Worm (Caenorhabditis elegans) whole organism, L4 larva: Measurements from ENCODE around the gene poml-1.

Experiments
- F26F4.8 ChIP-seq: fragments of 200-800 bp; sonication (Bioruptor generic); conservative IDR thresholded peaks from 2 replicates; pipeline ENCODE4 v1.3.6; 2022; ENCODE audit warnings: missing genetic modification characterization, missing compliant biosample characterization
- F37D6.2 ChIP-seq: sonication (generic microtip); optimal IDR thresholded peaks from 2 replicates; lab custom pipeline; 2016; ENCODE audit warnings: mild to moderate bottlenecking, missing genetic modification characterization, missing compliant biosample characterization
- F49E8.2 ChIP-seq: sonication (generic microtip); optimal IDR thresholded peaks from 2 replicates; lab custom pipeline; 2016; ENCODE audit warnings: missing compliant biosample characterization, mild to moderate bottlenecking, missing genetic modification characterization, borderline replicate concordance
- R02D3.7 ChIP-seq: fragments of 150-350 bp; sonication (generic microtip); optimal IDR thresholded peaks from 3 replicates; lab custom pipeline; 2014; ENCODE audit warnings: missing biosample characterization, missing genetic modification characterization
- T20F7.1 ChIP-seq: fragments of 200-800 bp; sonication (Bioruptor generic); optimal IDR thresholded peaks from 2 replicates; lab custom pipeline; 2018; ENCODE audit warnings: mild to moderate bottlenecking, missing genetic modification characterization, missing compliant biosample characterization
- Y105C5A.15 ChIP-seq: fragments of 200-800 bp; sonication (Bioruptor generic); IDR thresholded peaks from 2 replicates; pipeline ENCODE4 v1.3.6; 2022; ENCODE audit warnings: missing genetic modification characterization, missing compliant biosample characterization
- Y5F2A.4 ChIP-seq: fragments of 200-800 bp; sonication (Bioruptor generic); optimal IDR thresholded peaks from 2 replicates; lab custom pipeline; 2018; ENCODE audit warnings: mild to moderate bottlenecking, missing genetic modification characterization, missing compliant biosample characterization
- ZK337.2 ChIP-seq: fragments of 200-800 bp; sonication (Bioruptor generic); IDR thresholded peaks from 2 replicates; pipeline ENCODE4 v1.3.6; 2022; ENCODE audit warnings: missing genetic modification reagents, missing genetic modification characterization, missing compliant biosample characterization
- aha-1 ChIP-seq: fragments of 150-350 bp; peaks from one replicate; lab custom pipeline; 2014; ENCODE audit warnings: missing biosample characterization, missing genetic modification characterization
- arid-1 ChIP-seq: fragments of 200-800 bp; sonication (Bioruptor generic); conservative IDR thresholded peaks from 2 replicates; pipeline ENCODE4 v1.3.6; 2022; ENCODE audit warnings: missing genetic modification reagents, missing genetic modification characterization, missing compliant biosample characterization
- ceh-28 ChIP-seq: fragments of 150-350 bp; optimal IDR thresholded peaks from 2 replicates; lab custom pipeline; 2014; ENCODE audit warnings: missing biosample characterization, missing genetic modification reagents, missing genetic modification characterization
- ceh-32 ChIP-seq: sonication (generic microtip); optimal IDR thresholded peaks from 2 replicates; lab custom pipeline; 2016; ENCODE audit warnings: mild to moderate bottlenecking, missing genetic modification characterization, missing compliant biosample characterization; ENCODE audit not compliant: poor library complexity
- ceh-44 ChIP-seq: fragments of 200-800 bp; sonication (Bioruptor generic); IDR thresholded peaks from 2 replicates; pipeline ENCODE4 v1.3.6; 2022; ENCODE audit warnings: missing genetic modification reagents, missing genetic modification characterization, missing compliant biosample characterization
- daf-16 ChIP-seq, 3 experiments: sonication (generic microtip); optimal IDR thresholded peaks; 2 replicates each; lab custom pipeline; 2016 to 2017; ENCODE audit warnings: missing genetic modification characterization in 3 of 3, missing genetic modification reagents in 3 of 3, mild to moderate bottlenecking in 2 of 3, missing compliant biosample characterization in 2 of 3, missing biosample characterization in 1 of 3, moderate library complexity in 1 of 3
- daf-8 ChIP-seq: fragments of 200-800 bp; sonication (Bioruptor generic); IDR thresholded peaks from 2 replicates; pipeline ENCODE4 v1.3.6; 2022; ENCODE audit warnings: missing genetic modification characterization, missing compliant biosample characterization
- dmd-8 ChIP-seq: fragments of 200-800 bp; sonication (Bioruptor generic); IDR thresholded peaks from 2 replicates; pipeline ENCODE4 v1.3.6; 2022; ENCODE audit warnings: missing genetic modification characterization, missing compliant biosample characterization
- dpl-1 ChIP-seq: fragments of 150-350 bp; optimal IDR thresholded peaks from 2 replicates; lab custom pipeline; 2014; ENCODE audit warnings: missing biosample characterization, missing genetic modification reagents, missing genetic modification characterization
- egl-27 ChIP-seq: sonication (generic microtip); optimal IDR thresholded peaks from 3 replicates; lab custom pipeline; 2017; ENCODE audit warnings: missing biosample characterization, missing genetic modification reagents, missing genetic modification characterization
- hmg-1.1 ChIP-seq: fragments of 200-800 bp; sonication (Bioruptor generic); IDR thresholded peaks from 2 replicates; pipeline ENCODE4 v1.3.6; 2022; ENCODE audit warnings: missing genetic modification reagents, missing genetic modification characterization, missing compliant biosample characterization
- jun-1 ChIP-seq: fragments of 150-350 bp; optimal IDR thresholded peaks from 2 replicates; lab custom pipeline; 2014; ENCODE audit warnings: missing biosample characterization, missing genetic modification reagents, missing genetic modification characterization
- lin-1 ChIP-seq: fragments of 200-800 bp; sonication (Bioruptor generic); IDR thresholded peaks from 2 replicates; pipeline ENCODE4 v1.3.6; 2022; ENCODE audit warnings: missing genetic modification reagents, missing genetic modification characterization, missing compliant biosample characterization
- lin-13 ChIP-seq: fragments of 150-350 bp; optimal IDR thresholded peaks from 2 replicates; lab custom pipeline; 2014; ENCODE audit warnings: missing biosample characterization, missing genetic modification reagents, missing genetic modification characterization
- lin-15B ChIP-seq: fragments of 150-350 bp; sonication (generic microtip); optimal IDR thresholded peaks from 3 replicates; lab custom pipeline; 2014; ENCODE audit warnings: missing biosample characterization, missing genetic modification characterization
- lin-38 ChIP-seq: fragments of 200-800 bp; sonication (Bioruptor generic); IDR thresholded peaks from 2 replicates; pipeline ENCODE4 v1.3.6; 2022; ENCODE audit warnings: missing genetic modification reagents, missing genetic modification characterization, missing compliant biosample characterization
- lin-39 ChIP-seq: fragments of 150-350 bp; optimal IDR thresholded peaks from 2 replicates; lab custom pipeline; 2014; ENCODE audit warnings: missing biosample characterization, missing genetic modification reagents, missing genetic modification characterization
- madf-9 ChIP-seq: fragments of 200-800 bp; sonication (Bioruptor generic); conservative IDR thresholded peaks from 2 replicates; pipeline ENCODE4 v1.3.6; 2022; ENCODE audit warnings: missing genetic modification reagents, missing genetic modification characterization, missing compliant biosample characterization
- mes-2 ChIP-seq: sonication (generic microtip); optimal IDR thresholded peaks from 2 replicates; lab custom pipeline; 2016; ENCODE audit warnings: missing genotype, mild to moderate bottlenecking, missing genetic modification characterization, missing compliant biosample characterization; ENCODE audit not compliant: poor library complexity, severe bottlenecking
- mxl-3 ChIP-seq: fragments of 200-800 bp; sonication (Bioruptor generic); optimal IDR thresholded peaks from 2 replicates; lab custom pipeline; 2018; ENCODE audit warnings: mild to moderate bottlenecking, missing genetic modification characterization, missing compliant biosample characterization
- nhr-102 ChIP-seq: sonication (generic microtip); optimal IDR thresholded peaks from 2 replicates; lab custom pipeline; 2016; ENCODE audit warnings: mild to moderate bottlenecking, missing genetic modification characterization, moderate library complexity, missing compliant biosample characterization
- nhr-11 ChIP-seq: fragments of 150-350 bp; optimal IDR thresholded peaks from 2 replicates; lab custom pipeline; 2014; ENCODE audit warnings: missing biosample characterization, missing genetic modification characterization
- nhr-111 ChIP-seq: fragments of 200-800 bp; sonication (Bioruptor generic); optimal IDR thresholded peaks from 2 replicates; lab custom pipeline; 2018; ENCODE audit warnings: mild to moderate bottlenecking, missing genetic modification characterization, missing compliant biosample characterization
- nhr-25 ChIP-seq: sonication (generic microtip); optimal IDR thresholded peaks from 2 replicates; lab custom pipeline; 2017; ENCODE audit warnings: missing genetic modification characterization, mild to moderate bottlenecking, missing compliant biosample characterization, antibody characterized with exemption, moderate library complexity, borderline replicate concordance; ENCODE audit not compliant: insufficient read depth
- nhr-28 ChIP-seq: fragments of 150-350 bp; optimal IDR thresholded peaks from 2 replicates; lab custom pipeline; 2014; ENCODE audit warnings: missing biosample characterization, missing genetic modification characterization
- nhr-76 ChIP-seq: fragments of 150-350 bp; optimal IDR thresholded peaks from 2 replicates; lab custom pipeline; 2014; ENCODE audit warnings: missing biosample characterization, missing genetic modification characterization
- nhr-77 ChIP-seq: fragments of 150-350 bp; optimal IDR thresholded peaks from 2 replicates; lab custom pipeline; 2014; ENCODE audit warnings: missing biosample characterization, missing genetic modification characterization
- pha-4 ChIP-seq, 2 experiments: fragments of 150-350 bp in 1 of 2; fragments of 200-800 bp in 1 of 2; sonication (Bioruptor generic) in 1 of 2; IDR thresholded peaks in 1 of 2; optimal IDR thresholded peaks in 1 of 2; 2 replicates each; pipeline versions ENCODE4 v1.3.6 to Lab custom; 2014 to 2022; ENCODE audit warnings: missing genetic modification characterization in 2 of 2, missing genetic modification reagents in 2 of 2, missing biosample characterization in 1 of 2, missing compliant biosample characterization in 1 of 2
- php-3 ChIP-seq: fragments of 200-800 bp; sonication (Bioruptor generic); IDR thresholded peaks from 2 replicates; pipeline ENCODE4 v1.3.6; 2022; ENCODE audit warnings: missing genetic modification reagents, missing genetic modification characterization, missing compliant biosample characterization
- pqm-1 ChIP-seq: sonication (generic microtip); optimal IDR thresholded peaks from 2 replicates; lab custom pipeline; 2017; ENCODE audit warnings: missing biosample characterization, missing genetic modification characterization
- sdz-12 ChIP-seq: fragments of 200-800 bp; sonication (Bioruptor generic); optimal IDR thresholded peaks from 2 replicates; lab custom pipeline; 2018; ENCODE audit warnings: mild to moderate bottlenecking, missing genetic modification characterization, missing compliant biosample characterization
- skn-1 ChIP-seq: fragments of 150-350 bp; optimal IDR thresholded peaks from 2 replicates; lab custom pipeline; 2014; ENCODE audit warnings: missing biosample characterization, missing genetic modification characterization
- snpc-4 ChIP-seq: fragments of 150-350 bp; optimal IDR thresholded peaks from 2 replicates; lab custom pipeline; 2014; ENCODE audit warnings: missing biosample characterization, missing genetic modification characterization
- spr-1 ChIP-seq: sonication (generic microtip); optimal IDR thresholded peaks from 2 replicates; lab custom pipeline; 2016; ENCODE audit warnings: mild to moderate bottlenecking, missing genetic modification characterization, missing compliant biosample characterization
- tra-1 ChIP-seq: fragments of 200-800 bp; sonication (Bioruptor generic); IDR thresholded peaks from 2 replicates; pipeline ENCODE4 v1.3.6; 2022; ENCODE audit warnings: missing genetic modification reagents, missing genetic modification characterization, missing compliant biosample characterization
- unc-39 ChIP-seq: sonication (generic microtip); optimal IDR thresholded peaks from 2 replicates; lab custom pipeline; 2017; ENCODE audit warnings: missing biosample characterization, missing genetic modification characterization
- vab-7 ChIP-seq: fragments of 200-800 bp; sonication (Bioruptor generic); IDR thresholded peaks from 2 replicates; pipeline ENCODE4 v1.3.6; 2022; ENCODE audit warnings: missing genetic modification reagents, missing genetic modification characterization, missing compliant biosample characterization
- zip-11 ChIP-seq: fragments of 200-800 bp; sonication (Bioruptor generic); IDR thresholded peaks from 2 replicates; pipeline ENCODE4 v1.3.6; 2022; ENCODE audit warnings: missing genetic modification characterization, missing compliant biosample characterization
- zip-2 ChIP-seq: fragments of 150-350 bp; optimal IDR thresholded peaks from 2 replicates; lab custom pipeline; 2014; ENCODE audit warnings: missing biosample characterization, missing genetic modification characterization
- ztf-7 ChIP-seq: fragments of 150-350 bp; optimal IDR thresholded peaks from 2 replicates; lab custom pipeline; 2014; ENCODE audit warnings: missing biosample characterization, missing genetic modification characterization

Gene poml-1

ce11 chrX:13730209-13730975 is 7.7 kb upstream of the poml-1 start (continued):
- TF ChIP-seq dmd-8 (GFP tag; lab: Robert Waterston, UW) (peak; percentile 93), F49E8.2 (tag; lab: Kevin White, UChicago) (peak; percentile 3), nhr-28 (tag; lab: Kevin White, UChicago) (peak; percentile 5), spr-1 (tag; lab: Kevin White, UChicago) (peak; percentile 38), sdz-12 (no peak), Y5F2A.4 (GFP tag; lab: Kevin White, UChicago) (no peak), lin-13 (no peak), lin-15B (tag; lab: Kevin White, UChicago) (no peak), ztf-7 (no peak), nhr-11 (tag; lab: Kevin White, UChicago) (no peak), lin-39 (tag; lab: Kevin White, UChicago) (no peak), vab-7 (peak; percentile 88), mes-2 (tag; lab: Kevin White, UChicago) (peak; percentile 73), madf-9 (GFP tag; lab: Robert Waterston, UW) (peak; percentile 84), R02D3.7 (tag; lab: Kevin White, UChicago) (no peak), ceh-44 (peak; percentile 69; the same call in 1 of the 2 replicates), T20F7.1 (GFP tag; lab: Kevin White, UChicago) (no peak), php-3 (peak; percentile 63), daf-16 (GFP tag; optimal IDR thresholded peaks at IDR 0.05; lab: Kevin White, UChicago) (peak; percentile 30 to 82), daf-16 (tag; optimal IDR thresholded peaks at IDR 0.05; lab: Kevin White, UChicago) (peak; percentile 36), dpl-1 (GFP tag; lab: Kevin White, UChicago) (no peak), ceh-32 (tag; lab: Kevin White, UChicago) (no peak), zip-11 (GFP tag; lab: Robert Waterston, UW) (peak; percentile 13; the same call in 1 of the 2 replicates), daf-8 (GFP tag; lab: Robert Waterston, UW) (no peak), nhr-77 (tag; lab: Kevin White, UChicago) (no peak), lin-38 (peak; percentile 74), F26F4.8 (GFP tag; lab: Robert Waterston, UW) (peak; percentile 78; the same call in 1 of the 2 replicates), lin-1 (GFP tag; lab: Robert Waterston, UW) (0 out of 2 replicates have a peak, but pooled peaks have one; percentile 46), hmg-1.1 (GFP tag; lab: Robert Waterston, UW) (peak; percentile 65), unc-39 (tag; lab: Kevin White, UChicago) (no peak), mxl-3 (GFP tag; lab: Kevin White, UChicago) (no peak), ceh-28 (tag; lab: Kevin White, UChicago) (no peak), nhr-102 (peak; percentile 42), pha-4 (GFP tag; IDR thresholded peaks at IDR 0.05; lab: Robert Waterston, UW) (peak; percentile 57; the same call in 1 of the 2 replicates), pha-4 (tag; optimal IDR thresholded peaks at IDR 0.05; lab: Kevin White, UChicago) (no peak), F37D6.2 (no peak)

DNA sequence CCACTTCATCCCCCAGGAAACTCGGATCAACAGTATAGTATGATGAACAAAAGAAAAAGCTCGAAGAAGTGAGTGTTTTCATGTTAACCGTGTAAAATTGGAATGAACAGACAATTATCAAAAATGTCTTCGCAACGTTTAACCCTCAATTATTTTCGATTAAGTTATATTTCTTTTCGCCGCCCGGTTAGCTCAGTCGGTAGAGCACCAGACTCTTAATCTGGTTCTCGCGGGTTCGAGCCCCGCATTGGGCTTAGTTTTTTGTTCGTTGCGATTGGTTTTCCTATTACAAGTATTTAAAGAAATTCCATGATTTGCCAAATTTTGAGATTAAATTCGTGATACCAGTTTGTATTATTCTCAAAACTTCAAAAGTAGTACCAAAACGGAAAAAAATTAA is 7.0 kb upstream of the poml-1 start:
- TF ChIP-seq nhr-77 (tag; lab: Kevin White, UChicago) = no peak
- TF ChIP-seq zip-2 (tag; lab: Kevin White, UChicago) = no peak
- TF ChIP-seq snpc-4 (tag; lab: Kevin White, UChicago) = no peak
- no peak for TF ChIP-seq egl-27 (tag; lab: Kevin White, UChicago)
- TF ChIP-seq nhr-76 (tag; lab: Kevin White, UChicago) = no peak
- TF ChIP-seq nhr-25 (tag; lab: Kevin White, UChicago) = no peak
- TF ChIP-seq aha-1 (tag; lab: Kevin White, UChicago) = peak; percentile 24
- TF ChIP-seq sdz-12 = no peak
- TF ChIP-seq jun-1 = no peak
- peak; percentile 17; the same call in 1 of the 2 replicates for TF ChIP-seq tra-1
- no peak for TF ChIP-seq R02D3.7 (tag; lab: Kevin White, UChicago)
- TF ChIP-seq nhr-111 (GFP tag; lab: Kevin White, UChicago) = no peak
- no peak for TF ChIP-seq skn-1 (tag; lab: Kevin White, UChicago)
- TF ChIP-seq pqm-1 (tag; lab: Kevin White, UChicago) = no peak
- TF ChIP-seq Y105C5A.15 = 0 out of 2 replicates have a peak, but pooled peaks have one; percentile 24
- no peak for TF ChIP-seq Y5F2A.4 (GFP tag; lab: Kevin White, UChicago)
- peak; percentile 67 for TF ChIP-seq arid-1
- TF ChIP-seq ZK337.2 (GFP tag; lab: Robert Waterston, UW) = no peak
- no peak for TF ChIP-seq lin-39 (tag; lab: Kevin White, UChicago)
- TF ChIP-seq lin-38 = peak; percentile 50
